Fruit fly (Drosophila melanogaster): ENCODE results near the gene Rpn7.
A peak's percentile ranks its signal among the peaks of the same experiment; 100 is the strongest.

Gene Rpn7

DNA sequence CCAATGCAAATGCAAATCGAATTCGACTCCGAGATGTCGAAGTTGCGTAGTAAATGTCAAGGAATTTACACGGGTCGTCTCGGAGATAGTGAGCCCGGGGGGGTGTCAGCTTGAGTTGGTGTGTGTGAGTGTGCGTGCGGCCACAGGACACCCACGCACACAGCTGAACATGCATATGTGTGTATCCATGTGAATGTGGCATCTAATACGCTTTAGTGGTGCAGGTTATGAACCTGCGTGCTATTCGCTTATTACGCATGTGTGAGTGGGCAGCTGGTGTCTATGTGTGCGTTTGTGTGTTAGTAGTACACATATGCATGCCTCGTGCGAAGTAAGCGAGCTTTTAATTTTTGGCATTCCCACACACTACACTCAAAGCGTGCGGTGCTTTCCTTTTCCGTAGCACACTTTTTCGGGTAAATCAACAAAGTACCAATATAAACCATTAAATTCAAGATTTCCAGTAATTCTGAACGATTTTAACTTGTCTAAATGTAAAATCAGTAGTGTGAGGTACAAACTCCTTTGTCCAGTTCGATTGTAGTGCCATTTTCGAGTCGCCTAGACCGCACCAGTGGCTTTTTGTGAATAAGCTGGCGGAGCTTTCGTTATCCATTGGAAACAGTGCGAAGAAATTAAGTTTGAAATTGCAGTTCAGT, 7.1 kb upstream of the Rpn7 start (continued):
- TF ChIP-seq her (GFP tag; optimal IDR thresholded peaks at IDR 0.05) (peak; percentile 90), amos (GFP tag; IDR thresholded peaks at IDR 0.05; ENCODE audit: partially characterized antibody) (no peak), CG17328 (GFP tag; IDR thresholded peaks at IDR 0.05) (peak; percentile 81), tgo (GFP tag; IDR thresholded peaks at IDR 0.05) (peak; percentile 87), Doc3 (GFP tag; IDR thresholded peaks at IDR 0.05; ENCODE audit: partially characterized antibody) (no peak), zfh1 (GFP tag; IDR thresholded peaks at IDR 0.05) (peak; percentile 71), D (optimal IDR thresholded peaks at IDR 0.05) (no peak), D (GFP tag; optimal IDR thresholded peaks at IDR 0.05) (peak; percentile 73), HLHmδ (GFP tag; optimal IDR thresholded peaks at IDR 0.05) (no peak), CG4424 (GFP tag; optimal IDR thresholded peaks at IDR 0.05) (peak; percentile 80), CG12769 (tag; optimal IDR thresholded peaks at IDR 0.05) (no peak), CG6175 (GFP tag; IDR thresholded peaks at IDR 0.05) (peak; percentile 72; the same call in 2 of the 3 replicates), Fer3 (tag; optimal IDR thresholded peaks at IDR 0.05) (peak; percentile 89), CG7928 (GFP tag; optimal IDR thresholded peaks at IDR 0.05) (peak; percentile 41), CG14441 (GFP tag; IDR thresholded peaks at IDR 0.05) (peak; percentile 84), CG3726 (GFP tag; IDR thresholded peaks at IDR 0.05) (peak; percentile 76; the same call in 2 of the 3 replicates), row (GFP tag; IDR thresholded peaks at IDR 0.05) (peak; percentile 93), CG11695 (GFP tag; IDR thresholded peaks at IDR 0.05) (peak; percentile 88), CG43689 (GFP tag; IDR thresholded peaks at IDR 0.05) (peak; percentile 68), Ada2b (GFP tag; IDR thresholded peaks at IDR 0.05) (peak; percentile 87), CG2889 (GFP tag; IDR thresholded peaks at IDR 0.05) (peak; percentile 62), YL-1 (GFP tag; optimal IDR thresholded peaks at IDR 0.05) (peak; percentile 22), ab (GFP tag; optimal IDR thresholded peaks at IDR 0.05) (peak; percentile 60), CG3995 (GFP tag; optimal IDR thresholded peaks at IDR 0.05) (peak; percentile 23), CG15073 (GFP tag; optimal IDR thresholded peaks at IDR 0.05) (no peak), CG8281 (tag; optimal IDR thresholded peaks at IDR 0.05) (peak; percentile 72), CG4854 (GFP tag; optimal IDR thresholded peaks at IDR 0.05) (no peak), CG4730 (GFP tag; IDR thresholded peaks at IDR 0.05) (peak; percentile 80), corto (GFP tag; optimal IDR thresholded peaks at IDR 0.05) (no peak), run (tag; optimal IDR thresholded peaks at IDR 0.05) (peak; percentile 74), slou (GFP tag; optimal IDR thresholded peaks at IDR 0.05) (peak; percentile 87), sens (GFP tag) (peak; percentile 96), HLH54F (GFP tag; optimal IDR thresholded peaks at IDR 0.05) (peak; percentile 88), CG31365 (tag; optimal IDR thresholded peaks at IDR 0.05) (peak; percentile 74), CG10654 (GFP tag; optimal IDR thresholded peaks at IDR 0.05) (peak; percentile 77), CG13287 (GFP tag; IDR thresholded peaks at IDR 0.05; ENCODE audit: partially characterized antibody) (no peak), salm (tag; optimal IDR thresholded peaks at IDR 0.05) (peak; percentile 62), CG2199 (GFP tag; IDR thresholded peaks at IDR 0.05) (no peak), Adf1 (GFP tag; IDR thresholded peaks at IDR 0.05) (peak; percentile 34; the same call in 1 of the 2 replicates), Mad (GFP tag; optimal IDR thresholded peaks at IDR 0.05) (peak; percentile 61), CG6683 (GFP tag; optimal IDR thresholded peaks at IDR 0.05) (peak; percentile 81), CG31224 (GFP tag; IDR thresholded peaks at IDR 0.05) (peak; percentile 80), sim (GFP tag; IDR thresholded peaks at IDR 0.05) (no peak), ATbp (GFP tag; optimal IDR thresholded peaks at IDR 0.05) (peak; percentile 86), Lim3 (GFP tag; IDR thresholded peaks at IDR 0.05) (peak; percentile 33; the same call in 1 of the 2 replicates), CG8478 (optimal IDR thresholded peaks at IDR 0.05) (peak; percentile 67), CG11093 (GFP tag; IDR thresholded peaks at IDR 0.05) (peak; percentile 70; the same call in 2 of the 3 replicates), CG15269 (tag; optimal IDR thresholded peaks at IDR 0.05) (peak; percentile 91), NC2β (GFP tag; optimal IDR thresholded peaks at IDR 0.05) (peak; percentile 68), tll (GFP tag; optimal IDR thresholded peaks at IDR 0.05) (no peak), Gug (GFP tag; IDR thresholded peaks at IDR 0.05) (peak; percentile 79)
